Worm (Caenorhabditis elegans) whole organism, late embryonic: ENCODE data around the gene fbxb-19.

Experiments used
- ama-1 ChIP-seq: fragments of 150-350 bp; optimal IDR thresholded peaks from 2 replicates; lab custom pipeline; 2014
- ceh-9 ChIP-seq: sonication (generic microtip); optimal IDR thresholded peaks from 2 replicates; lab custom pipeline; 2016; ENCODE audit warnings: mild to moderate bottlenecking, missing genetic modification characterization, inconsistent platforms, missing compliant biosample characterization
- dmd-4 ChIP-seq: sonication (generic microtip); optimal IDR thresholded peaks from 2 replicates; lab custom pipeline; 2016; ENCODE audit warnings: borderline replicate concordance, missing genetic modification characterization, missing compliant biosample characterization
- dve-1 ChIP-seq: sonication (generic microtip); optimal IDR thresholded peaks from 2 replicates; lab custom pipeline; 2017; ENCODE audit warnings: antibody characterized with exemption, mild to moderate bottlenecking, missing genetic modification characterization, missing compliant biosample characterization
- elt-2 ChIP-seq: sonication (generic microtip); optimal IDR thresholded peaks from 2 replicates; lab custom pipeline; 2016; ENCODE audit warnings: missing genetic modification reagents, missing genetic modification characterization, missing compliant biosample characterization
- fkh-10 ChIP-seq: fragments of 150-350 bp; optimal IDR thresholded peaks from 2 replicates; lab custom pipeline; 2014; ENCODE audit warnings: missing biosample characterization, missing genetic modification reagents, missing genetic modification characterization
- fkh-6 ChIP-seq: sonication (generic microtip); optimal IDR thresholded peaks from 2 replicates; lab custom pipeline; 2016; ENCODE audit warnings: missing genetic modification characterization, missing compliant biosample characterization
- hlh-13 ChIP-seq: fragments of 200-800 bp; sonication (Bioruptor generic); optimal IDR thresholded peaks from 2 replicates; lab custom pipeline; 2018; ENCODE audit warnings: mild to moderate bottlenecking, missing genetic modification characterization, missing compliant biosample characterization
- lim-6 ChIP-seq: sonication (generic microtip); optimal IDR thresholded peaks from 2 replicates; lab custom pipeline; 2016; ENCODE audit warnings: missing genetic modification characterization, missing compliant biosample characterization
- nfya-1 ChIP-seq: sonication (generic microtip); optimal IDR thresholded peaks from 2 replicates; lab custom pipeline; 2017; ENCODE audit warnings: missing genetic modification characterization, mild to moderate bottlenecking, missing compliant biosample characterization, antibody characterized with exemption, moderate library complexity
- rnt-1 ChIP-seq: sonication (generic microtip); optimal IDR thresholded peaks from 2 replicates; lab custom pipeline; 2016; ENCODE audit warnings: missing genetic modification characterization, missing compliant biosample characterization
- sox-2 ChIP-seq: fragments of 200-800 bp; sonication (Bioruptor generic); IDR thresholded peaks from 2 replicates; pipeline ENCODE4 v1.3.6; 2022; ENCODE audit warnings: missing genetic modification reagents, missing genetic modification characterization, missing compliant biosample characterization
- syd-9 ChIP-seq: sonication (generic microtip); optimal IDR thresholded peaks from 2 replicates; lab custom pipeline; 2016; ENCODE audit warnings: mild to moderate bottlenecking, missing genetic modification characterization, moderate library complexity, missing compliant biosample characterization

ce11 chrII:1712938-1713337, 24.0 kb upstream of the fbxb-19 start, which contains the start of gene btb-7:
- TF ChIP-seq hlh-13, result no peak
- TF ChIP-seq dve-1 (tag; lab: Kevin White, UChicago), result no peak
- no peak for TF ChIP-seq nfya-1 (tag; lab: Kevin White, UChicago)
- TF ChIP-seq dmd-4 (tag; lab: Kevin White, UChicago), result no peak
- no peak for TF ChIP-seq ama-1 (lab: Kevin White, UChicago)
- TF ChIP-seq sox-2 (GFP tag; lab: Robert Waterston, UW), result no peak
- no peak for TF ChIP-seq ceh-9
- no peak for TF ChIP-seq syd-9
- TF ChIP-seq lim-6 (tag; lab: Kevin White, UChicago), result no peak
- TF ChIP-seq fkh-10, result no peak
- TF ChIP-seq fkh-6, result no peak
- TF ChIP-seq rnt-1 (tag; lab: Kevin White, UChicago), result no peak
- no peak for TF ChIP-seq elt-2 (tag; lab: Kevin White, UChicago)
